Worm (Caenorhabditis elegans): ENCODE results near the gene mig-38.

- TF ChIP-seq ama-1 (optimal IDR thresholded peaks at IDR 0.05): no peak
- no peak for TF ChIP-seq hnd-1 (tag; optimal IDR thresholded peaks at IDR 0.05)
- TF ChIP-seq flt-1 (GFP tag; IDR thresholded peaks at IDR 0.05): no peak
- TF ChIP-seq tbx-11 (GFP tag; IDR thresholded peaks at IDR 0.05): no peak
- TF ChIP-seq ets-7 (tag; optimal IDR thresholded peaks at IDR 0.05): no peak
- no peak for TF ChIP-seq tra-4 (tag; optimal IDR thresholded peaks at IDR 0.05)
- no peak for TF ChIP-seq ceh-13 (GFP tag; optimal IDR thresholded peaks at IDR 0.05)
- TF ChIP-seq tbx-37 (GFP tag; conservative IDR thresholded peaks at IDR 0.05): no peak
- TF ChIP-seq ceh-36 (tag; optimal IDR thresholded peaks at IDR 0.05): no peak
- TF ChIP-seq aly-1 (tag; optimal IDR thresholded peaks at IDR 0.05): no peak
- no peak for TF ChIP-seq F13C5.2 (tag; optimal IDR thresholded peaks at IDR 0.05)
- TF ChIP-seq sea-1 (GFP tag; conservative IDR thresholded peaks at IDR 0.05): no peak
- no peak for TF ChIP-seq scrt-1 (GFP tag; IDR thresholded peaks at IDR 0.05)
Measured at ce11 chrIV:11623759-11624287, 29.8 kb downstream of the mig-38 start.

Data from whole organism, early embryonic.